Fruit fly (Drosophila melanogaster): ENCODE measurements around the gene CG34277.

CG34277 gene

DNA sequence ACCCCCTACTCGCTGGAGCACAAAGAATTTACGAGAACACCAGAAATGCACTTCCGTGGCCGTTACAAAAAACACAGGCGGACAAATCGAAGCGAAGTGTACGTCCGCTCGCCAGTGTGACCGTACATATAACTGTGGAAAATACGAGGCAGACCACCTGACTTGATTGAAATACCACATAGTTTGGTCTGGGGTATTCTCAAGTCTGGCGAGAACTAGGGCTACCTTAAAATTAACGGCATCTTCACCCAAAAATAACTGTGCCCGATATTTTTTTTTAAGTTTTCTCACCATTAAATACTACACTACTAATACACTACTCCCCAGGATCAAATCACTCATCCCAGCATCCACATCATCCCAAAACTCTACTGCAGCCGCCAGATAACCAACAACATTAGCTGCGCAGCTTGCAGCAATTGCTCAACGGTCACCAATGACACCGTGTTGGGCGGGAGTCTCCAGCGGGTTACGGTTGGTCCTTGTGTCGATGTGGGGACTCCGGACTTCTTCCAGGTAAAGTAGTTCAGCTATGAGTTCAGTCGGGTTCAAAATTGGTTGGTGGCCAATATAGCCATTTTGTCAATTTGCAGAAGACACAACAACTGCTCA, 1.1 kb upstream of the CG34277 start, which contains the start of gene Cerk (continued):
- no peak for TF ChIP-seq yki (optimal IDR thresholded peaks at IDR 0.05)
- TF ChIP-seq Hr3 (GFP tag; optimal IDR thresholded peaks at IDR 0.05) = peak; percentile 19
- TF ChIP-seq HmgD (GFP tag; optimal IDR thresholded peaks at IDR 0.05) = peak; percentile 71
- TF ChIP-seq Ets97D (GFP tag; optimal IDR thresholded peaks at IDR 0.05) = peak; percentile 78
- TF ChIP-seq Rx (GFP tag; IDR thresholded peaks at IDR 0.05) = no peak
- TF ChIP-seq Bdp1 (GFP tag; optimal IDR thresholded peaks at IDR 0.05) = peak; percentile 24
- TF ChIP-seq slp2 (GFP tag; optimal IDR thresholded peaks at IDR 0.05) = no peak
- peak; percentile 66 for TF ChIP-seq Sry-δ (GFP tag; optimal IDR thresholded peaks at IDR 0.05)
- no peak; the same call in 2 of the 3 replicates for TF ChIP-seq B-H1 (GFP tag; IDR thresholded peaks at IDR 0.05)
- TF ChIP-seq phol (tag; optimal IDR thresholded peaks at IDR 0.05) = peak; percentile 46
- TF ChIP-seq CG10543 (GFP tag; optimal IDR thresholded peaks at IDR 0.05) = no peak
- TF ChIP-seq CG13123 (GFP tag; optimal IDR thresholded peaks at IDR 0.05) = peak; percentile 24
- peak; percentile 42 for TF ChIP-seq Dad (GFP tag; optimal IDR thresholded peaks at IDR 0.05)
- 0 out of 3 replicates have a peak, but pooled peaks have one; percentile 28 for TF ChIP-seq zfh1 (GFP tag; IDR thresholded peaks at IDR 0.05)
- 0 out of 3 replicates have a peak, but pooled peaks have one; percentile 25 for TF ChIP-seq CG17361 (GFP tag; IDR thresholded peaks at IDR 0.05)
- TF ChIP-seq CG9215 (GFP tag; IDR thresholded peaks at IDR 0.05) = 0 out of 2 replicates have a peak, but pooled peaks have one; percentile 9
- TF ChIP-seq CG10366 (GFP tag; IDR thresholded peaks at IDR 0.05) = peak; percentile 34; the same call in 1 of the 2 replicates
- TF ChIP-seq Sin3A (optimal IDR thresholded peaks at IDR 0.05) = peak; percentile 70
- no peak for TF ChIP-seq maf-S (GFP tag; optimal IDR thresholded peaks at IDR 0.05)
- no peak; the same call in 1 of the 2 replicates for TF ChIP-seq CG14667 (GFP tag; IDR thresholded peaks at IDR 0.05)
- TF ChIP-seq shn (GFP tag; optimal IDR thresholded peaks at IDR 0.05) = peak; percentile 37
- TF ChIP-seq CG13624 (GFP tag; optimal IDR thresholded peaks at IDR 0.05) = peak; percentile 41
- peak; percentile 46 for TF ChIP-seq lab (GFP tag; optimal IDR thresholded peaks at IDR 0.05)
- TF ChIP-seq Fer2 (tag; optimal IDR thresholded peaks at IDR 0.05) = no peak
- peak; percentile 51; the same call in 1 of the 2 replicates for TF ChIP-seq unc-4 (GFP tag; IDR thresholded peaks at IDR 0.05; ENCODE audit: partially characterized antibody)
- TF ChIP-seq CG10274 (GFP tag; optimal IDR thresholded peaks at IDR 0.05) = no peak
- peak; percentile 32 for TF ChIP-seq Ets65A (GFP tag)
- TF ChIP-seq C15 (GFP tag; IDR thresholded peaks at IDR 0.05) = no peak
- peak; percentile 48; the same call in 1 of the 2 replicates for TF ChIP-seq lmd (GFP tag; IDR thresholded peaks at IDR 0.05)
- TF ChIP-seq CG6254 (GFP tag; optimal IDR thresholded peaks at IDR 0.05) = no peak
- peak; percentile 38 for TF ChIP-seq gro (GFP tag; optimal IDR thresholded peaks at IDR 0.05)
- TF ChIP-seq MESR4 (GFP tag; optimal IDR thresholded peaks at IDR 0.05) = peak; percentile 61
- TF ChIP-seq fd96Cb (tag; optimal IDR thresholded peaks at IDR 0.05) = no peak
- TF ChIP-seq Atf-2 (GFP tag; optimal IDR thresholded peaks at IDR 0.05) = peak; percentile 24
- TF ChIP-seq MBD-R2 (GFP tag; IDR thresholded peaks at IDR 0.05) = peak; percentile 78
- peak; percentile 13 to 59 for TF ChIP-seq Hr51 (GFP tag; optimal IDR thresholded peaks at IDR 0.05)
- no peak for TF ChIP-seq sr (GFP tag; IDR thresholded peaks at IDR 0.05)
- TF ChIP-seq CG12155 (GFP tag; optimal IDR thresholded peaks at IDR 0.05) = peak; percentile 72
- TF ChIP-seq CG17612 (GFP tag; IDR thresholded peaks at IDR 0.05) = no peak
- TF ChIP-seq CG12391 (tag; optimal IDR thresholded peaks at IDR 0.05) = peak; percentile 39
- peak; percentile 17 for TF ChIP-seq Camta (GFP tag; optimal IDR thresholded peaks at IDR 0.05)
- peak; percentile 31 for TF ChIP-seq grau (tag; optimal IDR thresholded peaks at IDR 0.05)
- TF ChIP-seq CG17328 (GFP tag; IDR thresholded peaks at IDR 0.05) = 0 out of 2 replicates have a peak, but pooled peaks have one; percentile 4
- TF ChIP-seq ham (GFP tag; IDR thresholded peaks at IDR 0.05) = no peak
- 0 out of 3 replicates have a peak, but pooled peaks have one; percentile 33 for TF ChIP-seq otp (GFP tag; IDR thresholded peaks at IDR 0.05)
- TF ChIP-seq CG11504 (tag; optimal IDR thresholded peaks at IDR 0.05) = peak; percentile 29
- peak; percentile 87 for TF ChIP-seq row (GFP tag; IDR thresholded peaks at IDR 0.05)
- no peak for TF ChIP-seq fd3F (GFP tag; optimal IDR thresholded peaks at IDR 0.05)
- peak; percentile 27 for TF ChIP-seq CG10267 (tag; optimal IDR thresholded peaks at IDR 0.05)
- TF ChIP-seq Ravus (GFP tag; IDR thresholded peaks at IDR 0.05) = no peak
- TF ChIP-seq CG2129 (GFP tag; IDR thresholded peaks at IDR 0.05; ENCODE audit: partially characterized antibody) = no peak
